Worm (Caenorhabditis elegans) whole organism, late embryonic: ENCODE results near the gene pigw-1.

Experiments used
- C08G9.2 ChIP-seq: sonication (generic microtip); optimal IDR thresholded peaks from 2 replicates; lab custom pipeline; 2016; ENCODE audit warnings: mild to moderate bottlenecking, missing genetic modification characterization, moderate library complexity, missing compliant biosample characterization
- C38D4.7 ChIP-seq: fragments of 200-800 bp; sonication (Bioruptor generic); optimal IDR thresholded peaks from 2 replicates; lab custom pipeline; 2018; ENCODE audit warnings: mild to moderate bottlenecking, missing genetic modification characterization, moderate library complexity, missing compliant biosample characterization
- K02D7.2 ChIP-seq: sonication (generic microtip); optimal IDR thresholded peaks from 2 replicates; lab custom pipeline; 2017; ENCODE audit warnings: mild to moderate bottlenecking, missing genetic modification characterization, missing compliant biosample characterization
- T23F11.4 ChIP-seq: fragments of 200-800 bp; sonication (Bioruptor generic); optimal IDR thresholded peaks from 2 replicates; lab custom pipeline; 2018; ENCODE audit warnings: mild to moderate bottlenecking, missing genetic modification characterization, missing compliant biosample characterization
- Y22D7AL.16 ChIP-seq: sonication (generic microtip); optimal IDR thresholded peaks from 2 replicates; lab custom pipeline; 2016; ENCODE audit warnings: missing genetic modification characterization, missing compliant biosample characterization
- ahr-1 ChIP-seq: sonication (generic microtip); optimal IDR thresholded peaks from 2 replicates; lab custom pipeline; 2016; ENCODE audit warnings: missing genetic modification characterization, missing compliant biosample characterization
- ama-1 ChIP-seq: fragments of 150-350 bp; optimal IDR thresholded peaks from 2 replicates; lab custom pipeline; 2014
- ceh-18 ChIP-seq: sonication (generic microtip); optimal IDR thresholded peaks from 2 replicates; lab custom pipeline; 2016; ENCODE audit warnings: missing genetic modification characterization, missing compliant biosample characterization
- ceh-22 ChIP-seq: sonication (generic microtip); optimal IDR thresholded peaks from 2 replicates; lab custom pipeline; 2017; ENCODE audit warnings: missing biosample characterization, missing genetic modification characterization
- ceh-24 ChIP-seq: sonication (generic microtip); optimal IDR thresholded peaks from 2 replicates; lab custom pipeline; 2016; ENCODE audit warnings: mild to moderate bottlenecking, missing genetic modification characterization, missing compliant biosample characterization
- ceh-34 ChIP-seq: sonication (generic microtip); optimal IDR thresholded peaks from 2 replicates; lab custom pipeline; 2016; ENCODE audit warnings: mild to moderate bottlenecking, missing genetic modification characterization, missing compliant biosample characterization
- ceh-9 ChIP-seq: sonication (generic microtip); optimal IDR thresholded peaks from 2 replicates; lab custom pipeline; 2016; ENCODE audit warnings: mild to moderate bottlenecking, missing genetic modification characterization, inconsistent platforms, missing compliant biosample characterization
- dmd-4 ChIP-seq: sonication (generic microtip); optimal IDR thresholded peaks from 2 replicates; lab custom pipeline; 2016; ENCODE audit warnings: borderline replicate concordance, missing genetic modification characterization, missing compliant biosample characterization
- dve-1 ChIP-seq: sonication (generic microtip); optimal IDR thresholded peaks from 2 replicates; lab custom pipeline; 2017; ENCODE audit warnings: antibody characterized with exemption, mild to moderate bottlenecking, missing genetic modification characterization, missing compliant biosample characterization
- eyg-1 ChIP-seq: sonication (generic microtip); optimal IDR thresholded peaks from 2 replicates; lab custom pipeline; 2016; ENCODE audit warnings: missing genotype, missing genetic modification characterization, missing compliant biosample characterization
- fax-1 ChIP-seq: sonication (generic microtip); optimal IDR thresholded peaks from 2 replicates; lab custom pipeline; 2016; ENCODE audit warnings: missing genotype, missing genetic modification characterization, missing compliant biosample characterization
- fkh-10 ChIP-seq: fragments of 150-350 bp; optimal IDR thresholded peaks from 2 replicates; lab custom pipeline; 2014; ENCODE audit warnings: missing biosample characterization, missing genetic modification reagents, missing genetic modification characterization
- gmeb-2 ChIP-seq: sonication (generic microtip); optimal IDR thresholded peaks from 2 replicates; lab custom pipeline; 2016; ENCODE audit warnings: missing genetic modification characterization, inconsistent platforms, missing compliant biosample characterization
- hlh-15 ChIP-seq: sonication (generic microtip); optimal IDR thresholded peaks from 2 replicates; lab custom pipeline; 2016; ENCODE audit warnings: missing genetic modification characterization, missing compliant biosample characterization
- hlh-8 ChIP-seq: sonication (generic microtip); optimal IDR thresholded peaks from 2 replicates; lab custom pipeline; 2016; ENCODE audit warnings: missing genotype, missing genetic modification characterization, missing compliant biosample characterization
- lim-6 ChIP-seq: sonication (generic microtip); optimal IDR thresholded peaks from 2 replicates; lab custom pipeline; 2016; ENCODE audit warnings: missing genetic modification characterization, missing compliant biosample characterization
- mec-3 ChIP-seq: sonication (generic microtip); optimal IDR thresholded peaks from 2 replicates; lab custom pipeline; 2016; ENCODE audit warnings: borderline replicate concordance, missing genetic modification characterization, missing compliant biosample characterization
- nhr-11 ChIP-seq: fragments of 150-350 bp; optimal IDR thresholded peaks from 2 replicates; lab custom pipeline; 2014; ENCODE audit warnings: missing biosample characterization, missing genetic modification characterization
- odd-2 ChIP-seq: sonication (generic microtip); optimal IDR thresholded peaks from 2 replicates; lab custom pipeline; 2017; ENCODE audit warnings: antibody characterized with exemption, mild to moderate bottlenecking, missing genetic modification characterization, missing compliant biosample characterization
- pag-3 ChIP-seq: sonication (generic microtip); optimal IDR thresholded peaks from 2 replicates; lab custom pipeline; 2016; ENCODE audit warnings: missing compliant biosample characterization, missing genetic modification characterization, borderline replicate concordance
- pha-4 ChIP-seq: fragments of 150-350 bp; optimal IDR thresholded peaks from 2 replicates; lab custom pipeline; 2018; ENCODE audit warnings: missing biosample characterization, missing genetic modification reagents, missing genetic modification characterization
- pqm-1 ChIP-seq: sonication (generic microtip); optimal IDR thresholded peaks from 2 replicates; lab custom pipeline; 2016; ENCODE audit warnings: missing genetic modification characterization, missing compliant biosample characterization
- ref-2 ChIP-seq: sonication (generic microtip); optimal IDR thresholded peaks from 2 replicates; lab custom pipeline; 2016; ENCODE audit warnings: missing genetic modification characterization, missing compliant biosample characterization
- sox-4 ChIP-seq: sonication (generic microtip); optimal IDR thresholded peaks from 2 replicates; lab custom pipeline; 2017; ENCODE audit warnings: mild to moderate bottlenecking, missing genetic modification characterization, inconsistent platforms, missing compliant biosample characterization
- syd-9 ChIP-seq: sonication (generic microtip); optimal IDR thresholded peaks from 2 replicates; lab custom pipeline; 2016; ENCODE audit warnings: mild to moderate bottlenecking, missing genetic modification characterization, moderate library complexity, missing compliant biosample characterization
- tbx-2 ChIP-seq: sonication (generic microtip); optimal IDR thresholded peaks from 2 replicates; lab custom pipeline; 2016; ENCODE audit warnings: missing genetic modification characterization, missing compliant biosample characterization
- ttx-3 ChIP-seq: sonication (generic microtip); optimal IDR thresholded peaks from 2 replicates; lab custom pipeline; 2016; ENCODE audit warnings: missing genetic modification reagents, missing genetic modification characterization, missing compliant biosample characterization
- unc-3 ChIP-seq, 2 experiments: fragments of 200-800 bp in 1 of 2; sonication (Bioruptor generic) in 1 of 2; sonication (generic microtip) in 1 of 2; conservative IDR thresholded peaks in 1 of 2; optimal IDR thresholded peaks in 1 of 2; 2 replicates each; pipeline versions ENCODE4 v1.3.6 to Lab custom; 2016 to 2022; ENCODE audit warnings: missing compliant biosample characterization in 2 of 2, missing genetic modification characterization in 2 of 2, missing genetic modification reagents in 1 of 2
- unc-55 ChIP-seq: sonication (generic microtip); optimal IDR thresholded peaks from 2 replicates; lab custom pipeline; 2017; ENCODE audit warnings: missing biosample characterization, missing genetic modification reagents, missing genetic modification characterization
- unc-86 ChIP-seq: sonication (generic microtip); optimal IDR thresholded peaks from 2 replicates; lab custom pipeline; 2016; ENCODE audit warnings: missing genetic modification characterization, missing compliant biosample characterization
- zip-5 ChIP-seq: sonication (generic microtip); optimal IDR thresholded peaks from 2 replicates; lab custom pipeline; 2016; ENCODE audit warnings: missing genetic modification characterization, missing compliant biosample characterization

pigw-1 gene

ce11 chrII:2867701-2868100 lies 17.0 kb downstream of the pigw-1 start, which contains the start of gene Y110A2AL.2:
TSS of gene Y110A2AL.2 (plus strand) at chrII:2868001.
- no peak for TF ChIP-seq pha-4 (tag; lab: Kevin White, UChicago)
- no peak for TF ChIP-seq mec-3
- no peak for TF ChIP-seq pqm-1 (tag; lab: Kevin White, UChicago)
- TF ChIP-seq ceh-22 (tag; lab: Kevin White, UChicago), result no peak
- no peak for TF ChIP-seq nhr-11
- no peak for TF ChIP-seq unc-55 (GFP tag; lab: Kevin White, UChicago)
- no peak for TF ChIP-seq unc-86 (tag; lab: Kevin White, UChicago)
- TF ChIP-seq eyg-1 (tag; lab: Kevin White, UChicago), result no peak
- no peak for TF ChIP-seq unc-3 (GFP tag; conservative IDR thresholded peaks at IDR 0.05; lab: Robert Waterston, UW)
- no peak for TF ChIP-seq unc-3 (tag; optimal IDR thresholded peaks at IDR 0.05; lab: Kevin White, UChicago)

ce11 chrII:2866541-2867124 lies 18.1 kb downstream of the pigw-1 start, which contains the start of the genes Y110A2AL.9 and Y110A2AL.3:
TSS of gene Y110A2AL.9 (minus strand) at chrII:2866641.
TSS of gene Y110A2AL.3 (plus strand) at chrII:2867074.
- TF ChIP-seq K02D7.2 (tag; lab: Kevin White, UChicago) (no peak), ceh-22 (tag; lab: Kevin White, UChicago) (no peak), ceh-34 (tag; lab: Kevin White, UChicago) (no peak), pag-3 (tag; lab: Kevin White, UChicago) (no peak), lim-6 (no peak), ahr-1 (tag; lab: Kevin White, UChicago) (no peak), dve-1 (tag; lab: Kevin White, UChicago) (no peak), hlh-8 (tag; lab: Kevin White, UChicago) (no peak), gmeb-2 (tag; lab: Kevin White, UChicago) (no peak), C38D4.7 (no peak)

ce11 chrII:2865355-2865754 lies 19.4 kb downstream of the pigw-1 start:
- TF ChIP-seq nhr-11 (no peak), sox-4 (tag; lab: Kevin White, UChicago) (no peak), hlh-15 (tag; lab: Kevin White, UChicago) (no peak), Y22D7AL.16 (tag; lab: Kevin White, UChicago) (no peak), fax-1 (tag; lab: Kevin White, UChicago) (no peak), syd-9 (tag; lab: Kevin White, UChicago) (no peak), fkh-10 (GFP tag; lab: Kevin White, UChicago) (no peak), ref-2 (tag; lab: Kevin White, UChicago) (no peak)

- TF ChIP-seq ceh-9 (tag; lab: Kevin White, UChicago) (no peak), mec-3 (no peak)
- TF ChIP-seq, all 69 proteins: peak for 0
Observed at ce11 chrII:2864229-2864628, 20.5 kb downstream of the pigw-1 start, which contains the start of gene Y110A2AL.5. TSS of gene Y110A2AL.5 (plus strand) at chrII:2864529.

- TF ChIP-seq ceh-24 (tag; lab: Kevin White, UChicago) (no peak), dve-1 (tag; lab: Kevin White, UChicago) (peak; percentile 65), eyg-1 (tag; lab: Kevin White, UChicago) (no peak)
Observed at ce11 chrII:2862557-2863035, 22.1 kb downstream of the pigw-1 start.

ce11 chrII:2861385-2862099 lies 23.2 kb downstream of the pigw-1 start:
- TF ChIP-seq ttx-3 (tag; lab: Kevin White, UChicago) (no peak), ama-1 (lab: Kevin White, UChicago) (no peak), zip-5 (tag; lab: Kevin White, UChicago) (no peak), odd-2 (tag; lab: Kevin White, UChicago) (no peak), T23F11.4 (GFP tag; lab: Kevin White, UChicago) (no peak), tbx-2 (no peak), dmd-4 (tag; lab: Kevin White, UChicago) (no peak), ceh-18 (no peak), ref-2 (tag; lab: Kevin White, UChicago) (no peak), C08G9.2 (tag; lab: Kevin White, UChicago) (no peak), pha-4 (tag; lab: Kevin White, UChicago) (no peak)
